Worm (Caenorhabditis elegans) whole organism, L1 larva: ENCODE data around the gene rbm-42.

Experiments
- C16A3.4 ChIP-seq: fragments of 150-350 bp; optimal IDR thresholded peaks from 2 replicates; lab custom pipeline; 2014; ENCODE audit warnings: missing biosample characterization, missing genetic modification characterization
- F16B12.6 ChIP-seq: fragments of 150-350 bp; optimal IDR thresholded peaks from 2 replicates; lab custom pipeline; 2014; ENCODE audit warnings: missing biosample characterization, missing genetic modification characterization
- aha-1 ChIP-seq: fragments of 150-350 bp; optimal IDR thresholded peaks from 2 replicates; lab custom pipeline; 2014; ENCODE audit warnings: missing biosample characterization, missing genetic modification characterization
- aly-2 ChIP-seq: fragments of 150-350 bp; optimal IDR thresholded peaks from 2 replicates; lab custom pipeline; 2014; ENCODE audit warnings: missing biosample characterization, missing genetic modification characterization
- ama-1 ChIP-seq: fragments of 150-350 bp; optimal IDR thresholded peaks from 2 replicates; lab custom pipeline; 2014
- blmp-1 ChIP-seq: fragments of 150-350 bp; optimal IDR thresholded peaks from 2 replicates; lab custom pipeline; 2014; ENCODE audit warnings: missing biosample characterization, missing genetic modification characterization
- ceh-82 ChIP-seq, 3 experiments: fragments of 150-350 bp in 1 of 3; sonication (generic microtip) in 2 of 3; optimal IDR thresholded peaks; 2 replicates each; lab custom pipeline; 2014 to 2017; ENCODE audit warnings: missing biosample characterization in 3 of 3, missing genetic modification characterization in 3 of 3
- ceh-90 ChIP-seq: sonication (generic microtip); optimal IDR thresholded peaks from 2 replicates; lab custom pipeline; 2016; ENCODE audit warnings: missing genetic modification characterization, missing compliant biosample characterization
- ces-1 ChIP-seq: fragments of 150-350 bp; optimal IDR thresholded peaks from 2 replicates; lab custom pipeline; 2014; ENCODE audit warnings: missing biosample characterization, missing genetic modification reagents, missing genetic modification characterization
- dpl-1 ChIP-seq, 3 experiments: fragments of 150-350 bp in 2 of 3; sonication (generic microtip) in 1 of 3; optimal IDR thresholded peaks; 2 replicates each; lab custom pipeline; 2014 to 2017; ENCODE audit warnings: missing biosample characterization in 3 of 3, missing genetic modification characterization in 3 of 3, missing genetic modification reagents in 3 of 3
- dsc-1 ChIP-seq: sonication (generic microtip); optimal IDR thresholded peaks from 2 replicates; lab custom pipeline; 2016; ENCODE audit warnings: mild to moderate bottlenecking, missing genetic modification characterization, missing compliant biosample characterization
- efl-1 ChIP-seq, 4 experiments: fragments of 150-350 bp; optimal IDR thresholded peaks in 3 of 4; peaks in 1 of 4; 1 replicate in 1 of 4; 2 replicates in 3 of 4; lab custom pipeline; 2014; ENCODE audit warnings: missing biosample characterization in 2 of 4, missing genetic modification characterization in 2 of 4, missing genetic modification reagents in 2 of 4
- efl-3 ChIP-seq: fragments of 200-800 bp; sonication (Bioruptor generic); optimal IDR thresholded peaks from 2 replicates; lab custom pipeline; 2018; ENCODE audit warnings: mild to moderate bottlenecking, missing genetic modification characterization, missing compliant biosample characterization
- egl-13 ChIP-seq: sonication (generic microtip); optimal IDR thresholded peaks from 2 replicates; lab custom pipeline; 2016; ENCODE audit warnings: missing genotype, missing genetic modification reagents, missing genetic modification characterization, missing compliant biosample characterization
- egl-27 ChIP-seq, 2 experiments: fragments of 150-350 bp in 1 of 2; sonication (generic microtip); optimal IDR thresholded peaks; 3 replicates each; lab custom pipeline; 2017 to 2018; ENCODE audit warnings: missing biosample characterization in 2 of 2, missing genetic modification characterization in 2 of 2, missing genetic modification reagents in 2 of 2
- elt-2 ChIP-seq: sonication (generic microtip); optimal IDR thresholded peaks from 2 replicates; lab custom pipeline; 2016; ENCODE audit warnings: missing genetic modification characterization, mild to moderate bottlenecking, inconsistent platforms, missing compliant biosample characterization, missing genetic modification reagents
- elt-3 ChIP-seq, 6 experiments: fragments of 150-350 bp in 1 of 6; sonication (generic microtip); optimal IDR thresholded peaks; 2 replicates each; lab custom pipeline; 2017 to 2018; ENCODE audit warnings: missing biosample characterization in 6 of 6, missing genetic modification characterization in 6 of 6, inconsistent platforms in 1 of 6
- fos-1 ChIP-seq: fragments of 150-350 bp; optimal IDR thresholded peaks from 2 replicates; lab custom pipeline; 2014; ENCODE audit warnings: missing biosample characterization, missing genetic modification characterization
- grh-1 ChIP-seq: fragments of 200-800 bp; sonication (Bioruptor generic); IDR thresholded peaks from 2 replicates; pipeline ENCODE4 v1.3.6; 2022; ENCODE audit warnings: missing genetic modification reagents, missing genetic modification characterization, missing compliant biosample characterization
- hlh-17 ChIP-seq: fragments of 200-800 bp; sonication (Bioruptor generic); optimal IDR thresholded peaks from 2 replicates; lab custom pipeline; 2018; ENCODE audit warnings: missing genetic modification characterization, mild to moderate bottlenecking, missing compliant biosample characterization, moderate library complexity, borderline replicate concordance
- hpl-2 ChIP-seq: fragments of 150-350 bp; optimal IDR thresholded peaks from 2 replicates; lab custom pipeline; 2014; ENCODE audit warnings: missing biosample characterization, missing genetic modification reagents, missing genetic modification characterization
- irx-1 ChIP-seq: sonication (generic microtip); optimal IDR thresholded peaks from 2 replicates; lab custom pipeline; 2016; ENCODE audit warnings: missing genetic modification characterization, missing compliant biosample characterization
- isw-1 ChIP-seq: fragments of 200-800 bp; sonication (Bioruptor generic); IDR thresholded peaks from 2 replicates; pipeline ENCODE4 v1.3.6; 2022; ENCODE audit warnings: missing genetic modification characterization, missing compliant biosample characterization
- lin-13 ChIP-seq: fragments of 150-350 bp; optimal IDR thresholded peaks from 2 replicates; lab custom pipeline; 2014; ENCODE audit warnings: missing biosample characterization, missing genetic modification reagents, missing genetic modification characterization
- lin-14 ChIP-seq: fragments of 200-800 bp; sonication (Bioruptor generic); optimal IDR thresholded peaks from 2 replicates; lab custom pipeline; 2018; ENCODE audit warnings: mild to moderate bottlenecking, missing genetic modification characterization, moderate library complexity, missing compliant biosample characterization
- lin-15B ChIP-seq: fragments of 150-350 bp; sonication (generic microtip); optimal IDR thresholded peaks from 3 replicates; lab custom pipeline; 2014; ENCODE audit warnings: missing biosample characterization, missing genetic modification characterization
- lin-35 ChIP-seq, 2 experiments: fragments of 150-350 bp; optimal IDR thresholded peaks; 2 replicates each; lab custom pipeline; 2014; ENCODE audit warnings: missing biosample characterization in 2 of 2, missing genetic modification characterization in 2 of 2, missing genetic modification reagents in 2 of 2
- lir-3 ChIP-seq: sonication (generic microtip); optimal IDR thresholded peaks from 2 replicates; lab custom pipeline; 2016; ENCODE audit warnings: mild to moderate bottlenecking, missing genetic modification characterization, moderate library complexity, missing compliant biosample characterization; ENCODE audit not compliant: poor library complexity
- lsy-2 ChIP-seq, 2 experiments: fragments of 150-350 bp; optimal IDR thresholded peaks; 2 replicates each; lab custom pipeline; 2014; ENCODE audit warnings: missing biosample characterization in 2 of 2, missing genetic modification characterization in 2 of 2
- mab-9 ChIP-seq: fragments of 200-800 bp; sonication (Bioruptor generic); IDR thresholded peaks from 2 replicates; pipeline ENCODE4 v1.3.6; 2022; ENCODE audit warnings: missing genetic modification reagents, missing genetic modification characterization, missing compliant biosample characterization
- mdl-1 ChIP-seq, 2 experiments: fragments of 150-350 bp; optimal IDR thresholded peaks; 2 replicates each; lab custom pipeline; 2014 to 2017; ENCODE audit warnings: missing biosample characterization in 2 of 2, missing genetic modification characterization in 2 of 2, inconsistent platforms in 1 of 2
- mef-2 ChIP-seq: fragments of 150-350 bp; optimal IDR thresholded peaks from 2 replicates; lab custom pipeline; 2014; ENCODE audit warnings: missing biosample characterization, missing genetic modification characterization
- nhr-12 ChIP-seq: sonication (generic microtip); optimal IDR thresholded peaks from 2 replicates; lab custom pipeline; 2017; ENCODE audit warnings: missing biosample characterization, missing genetic modification characterization
- nhr-19 ChIP-seq: fragments of 200-800 bp; sonication (Bioruptor generic); conservative IDR thresholded peaks from 2 replicates; pipeline ENCODE4 v1.3.6; 2022; ENCODE audit warnings: missing genetic modification characterization, missing compliant biosample characterization
- nhr-20 ChIP-seq: sonication (generic microtip); optimal IDR thresholded peaks from 2 replicates; lab custom pipeline; 2016; ENCODE audit warnings: mild to moderate bottlenecking, missing genetic modification characterization, missing compliant biosample characterization
- nhr-47 ChIP-seq: sonication (generic microtip); optimal IDR thresholded peaks from 2 replicates; lab custom pipeline; 2016; ENCODE audit warnings: mild to moderate bottlenecking, missing genetic modification characterization, moderate library complexity, missing compliant biosample characterization
- nhr-71 ChIP-seq: sonication (generic microtip); optimal IDR thresholded peaks from 2 replicates; lab custom pipeline; 2016; ENCODE audit warnings: mild to moderate bottlenecking, missing genetic modification characterization, moderate library complexity, missing compliant biosample characterization
- nhr-84 ChIP-seq: sonication (generic microtip); optimal IDR thresholded peaks from 2 replicates; lab custom pipeline; 2017; ENCODE audit warnings: missing biosample characterization, missing genetic modification characterization
- nhr-90 ChIP-seq: sonication (generic microtip); optimal IDR thresholded peaks from 2 replicates; lab custom pipeline; 2016; ENCODE audit warnings: mild to moderate bottlenecking, missing genetic modification characterization, missing compliant biosample characterization; ENCODE audit not compliant: poor library complexity
- pag-3 ChIP-seq: sonication (generic microtip); optimal IDR thresholded peaks from 2 replicates; lab custom pipeline; 2017; ENCODE audit warnings: missing genetic modification characterization, mild to moderate bottlenecking, missing compliant biosample characterization, antibody characterized with exemption, borderline replicate concordance; ENCODE audit not compliant: insufficient read depth
- rnt-1 ChIP-seq: sonication (generic microtip); optimal IDR thresholded peaks from 2 replicates; lab custom pipeline; 2016; ENCODE audit warnings: mild to moderate bottlenecking, missing genetic modification characterization, moderate library complexity, missing compliant biosample characterization
- skn-1 ChIP-seq: fragments of 150-350 bp; optimal IDR thresholded peaks from 2 replicates; lab custom pipeline; 2014; ENCODE audit warnings: missing biosample characterization, missing genetic modification characterization
- snpc-4 ChIP-seq: fragments of 150-350 bp; optimal IDR thresholded peaks from 2 replicates; lab custom pipeline; 2014; ENCODE audit warnings: missing biosample characterization, missing genetic modification characterization
- snu-23 ChIP-seq: sonication (generic microtip); optimal IDR thresholded peaks from 2 replicates; lab custom pipeline; 2016; ENCODE audit warnings: missing genetic modification characterization, missing compliant biosample characterization
- sox-4 ChIP-seq: sonication (generic microtip); optimal IDR thresholded peaks from 2 replicates; lab custom pipeline; 2016; ENCODE audit warnings: missing genetic modification characterization, missing compliant biosample characterization
- sup-37 ChIP-seq: fragments of 200-800 bp; sonication (Bioruptor generic); optimal IDR thresholded peaks from 2 replicates; lab custom pipeline; 2018; ENCODE audit warnings: mild to moderate bottlenecking, missing genetic modification characterization, missing compliant biosample characterization
- tlp-1 ChIP-seq: fragments of 150-350 bp; optimal IDR thresholded peaks from 2 replicates; lab custom pipeline; 2014; ENCODE audit warnings: missing biosample characterization, missing genetic modification characterization
- unc-30 ChIP-seq: sonication (generic microtip); optimal IDR thresholded peaks from 2 replicates; lab custom pipeline; 2017; ENCODE audit warnings: missing biosample characterization, missing genetic modification characterization
- unc-62 ChIP-seq: fragments of 150-350 bp; optimal IDR thresholded peaks from 2 replicates; lab custom pipeline; 2014; ENCODE audit warnings: missing biosample characterization, missing genetic modification reagents, missing genetic modification characterization
- unc-98 ChIP-seq: fragments of 200-800 bp; sonication (Bioruptor generic); IDR thresholded peaks from 2 replicates; pipeline ENCODE4 v1.3.6; 2022; ENCODE audit warnings: missing genetic modification characterization, missing compliant biosample characterization
- vab-15 ChIP-seq: sonication (generic microtip); optimal IDR thresholded peaks from 2 replicates; lab custom pipeline; 2017; ENCODE audit warnings: missing genotype, mild to moderate bottlenecking, missing genetic modification characterization, missing compliant biosample characterization
- ztf-4 ChIP-seq: fragments of 150-350 bp; optimal IDR thresholded peaks from 2 replicates; lab custom pipeline; 2014; ENCODE audit warnings: missing biosample characterization, missing genetic modification characterization

Gene rbm-42

DNA sequence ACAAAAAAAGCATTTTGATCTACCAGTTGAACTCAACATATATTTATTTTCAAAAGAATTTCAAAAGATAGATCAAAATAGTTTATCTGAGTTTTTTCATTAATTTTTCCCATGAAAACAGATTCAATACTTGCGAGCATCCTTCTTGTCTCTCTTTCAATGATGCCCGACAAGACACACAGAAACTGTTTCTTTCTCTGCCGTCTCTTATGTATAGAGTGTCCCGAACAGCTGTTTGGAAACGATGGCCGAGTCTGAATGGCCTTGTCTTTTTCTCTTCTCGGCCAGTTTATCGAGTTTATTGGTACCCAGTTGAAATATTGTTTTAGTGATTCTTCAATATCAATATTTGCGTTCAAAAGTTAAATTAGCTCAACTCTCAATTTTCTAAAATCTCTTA is 44.3 kb downstream of the rbm-42 start (continued):
- peak; percentile 76 to 80 for TF ChIP-seq efl-1 (optimal IDR thresholded peaks at IDR 0.05; lab: Kevin White, UChicago)
- TF ChIP-seq efl-1 (GFP tag; optimal IDR thresholded peaks at IDR 0.05 in 1 of 2; lab: Kevin White, UChicago): peak; percentile 71 to 94
- TF ChIP-seq blmp-1 (tag; lab: Kevin White, UChicago): peak; percentile 3
- peak; percentile 55 to 69 (median 68) for TF ChIP-seq dpl-1 (GFP tag; optimal IDR thresholded peaks at IDR 0.05; lab: Kevin White, UChicago)
- no peak for TF ChIP-seq mab-9 (GFP tag; lab: Robert Waterston, UW)
- no peak for TF ChIP-seq nhr-84 (tag; lab: Kevin White, UChicago)
- no peak for TF ChIP-seq ces-1 (GFP tag; lab: Kevin White, UChicago)
- TF ChIP-seq fos-1 (tag; lab: Kevin White, UChicago): no peak
- no peak for TF ChIP-seq grh-1 (GFP tag; lab: Robert Waterston, UW)
- peak; percentile 9 for TF ChIP-seq F16B12.6 (tag; lab: Kevin White, UChicago)
- TF ChIP-seq elt-2 (tag; lab: Kevin White, UChicago): no peak
- TF ChIP-seq mef-2 (tag; lab: Kevin White, UChicago): no peak
- peak; percentile 74 for TF ChIP-seq nhr-20 (tag; lab: Kevin White, UChicago)
- TF ChIP-seq nhr-12 (tag; lab: Kevin White, UChicago): no peak
- TF ChIP-seq ceh-82 (tag; optimal IDR thresholded peaks at IDR 0.05; lab: Kevin White, UChicago): peak; percentile 29 to 77 (median 46)
- TF ChIP-seq lir-3 (tag; lab: Kevin White, UChicago): peak; percentile 85
- TF ChIP-seq ceh-90 (tag; lab: Kevin White, UChicago): peak; percentile 59
- TF ChIP-seq ama-1 (lab: Kevin White, UChicago): no peak
- peak; percentile 65 to 66 for TF ChIP-seq lin-35 (GFP tag; optimal IDR thresholded peaks at IDR 0.05; lab: Kevin White, UChicago)
- no peak for TF ChIP-seq mdl-1 (tag; optimal IDR thresholded peaks at IDR 0.05; lab: Kevin White, UChicago)
- TF ChIP-seq lsy-2 (tag; optimal IDR thresholded peaks at IDR 0.05; lab: Kevin White, UChicago): peak; percentile 72 to 78
- peak; percentile 86 for TF ChIP-seq nhr-71
- peak; percentile 40; the same call in 1 of the 2 replicates for TF ChIP-seq isw-1
- no peak for TF ChIP-seq elt-3 (tag; optimal IDR thresholded peaks at IDR 0.05; lab: Kevin White, UChicago)
- TF ChIP-seq dsc-1: no peak
- TF ChIP-seq egl-27 (tag; optimal IDR thresholded peaks at IDR 0.05; lab: Kevin White, UChicago): no peak
- TF ChIP-seq snu-23 (GFP tag; lab: Kevin White, UChicago): peak; percentile 77
- TF ChIP-seq sox-4 (tag; lab: Kevin White, UChicago): peak; percentile 36
- peak; percentile 36 for TF ChIP-seq irx-1
- TF ChIP-seq hpl-2 (GFP tag; lab: Kevin White, UChicago): no peak
- TF ChIP-seq aly-2 (tag; lab: Kevin White, UChicago): no peak
- TF ChIP-seq unc-62 (GFP tag; lab: Kevin White, UChicago): no peak
- TF ChIP-seq pag-3 (tag; lab: Kevin White, UChicago): no peak
- peak; percentile 90 for TF ChIP-seq lin-14
- TF ChIP-seq unc-30: no peak
- TF ChIP-seq aha-1: no peak
- peak; percentile 43 for TF ChIP-seq snpc-4
- TF ChIP-seq nhr-47 (tag; lab: Kevin White, UChicago): no peak
- TF ChIP-seq ztf-4 (tag; lab: Kevin White, UChicago): no peak
- TF ChIP-seq hlh-17: no peak
- TF ChIP-seq nhr-90 (tag; lab: Kevin White, UChicago): peak; percentile 57
- peak; percentile 95 for TF ChIP-seq rnt-1 (tag; lab: Kevin White, UChicago)
- no peak for TF ChIP-seq unc-98 (GFP tag; lab: Robert Waterston, UW)
- TF ChIP-seq, all 84 proteins: peak for 31

DNA sequence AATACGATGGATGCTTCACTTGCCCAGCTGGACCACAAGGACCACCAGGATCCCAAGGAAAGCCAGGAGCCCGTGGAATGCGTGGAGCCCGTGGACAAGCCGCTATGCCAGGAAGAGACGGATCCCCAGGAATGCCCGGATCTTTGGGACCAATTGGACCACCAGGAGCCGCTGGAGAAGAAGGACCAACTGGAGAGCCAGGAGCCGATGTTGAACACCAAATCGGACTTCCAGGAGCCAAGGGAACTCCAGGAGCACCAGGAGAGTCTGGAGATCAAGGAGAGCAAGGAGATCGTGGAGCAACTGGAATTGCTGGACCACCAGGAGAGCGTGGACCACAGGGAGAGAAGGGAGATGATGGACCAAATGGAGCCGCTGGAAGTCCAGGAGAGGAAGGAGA is 45.1 kb downstream of the rbm-42 start:
- no peak for TF ChIP-seq efl-3
- no peak for TF ChIP-seq ztf-4 (tag; lab: Kevin White, UChicago)
- TF ChIP-seq pag-3 (tag; lab: Kevin White, UChicago): no peak
- TF ChIP-seq egl-13: no peak
- TF ChIP-seq unc-62 (GFP tag; lab: Kevin White, UChicago): no peak
- no peak for TF ChIP-seq lin-15B (tag; lab: Kevin White, UChicago)
- no peak for TF ChIP-seq aly-2 (tag; lab: Kevin White, UChicago)
- no peak for TF ChIP-seq C16A3.4 (tag; lab: Kevin White, UChicago)
- TF ChIP-seq skn-1 (tag; lab: Kevin White, UChicago): no peak
- no peak for TF ChIP-seq vab-15 (tag; lab: Kevin White, UChicago)
- TF ChIP-seq tlp-1 (tag; lab: Kevin White, UChicago): no peak
- no peak for TF ChIP-seq nhr-19 (GFP tag; lab: Robert Waterston, UW)
- no peak for TF ChIP-seq unc-98 (GFP tag; lab: Robert Waterston, UW)
- no peak for TF ChIP-seq sup-37 (GFP tag; lab: Kevin White, UChicago)
- TF ChIP-seq elt-3 (tag; optimal IDR thresholded peaks at IDR 0.05; lab: Kevin White, UChicago): no peak
- no peak for TF ChIP-seq lin-13 (GFP tag; lab: Kevin White, UChicago)
